Worm (Caenorhabditis elegans) whole organism, L4/young adult: ENCODE measurements around the gene srd-66.

Experiments used
- W03F9.2 ChIP-seq: fragments of 150-350 bp; optimal IDR thresholded peaks from 2 replicates; lab custom pipeline; 2014; ENCODE audit warnings: missing biosample characterization, missing genetic modification characterization
- dao-5 ChIP-seq: sonication (generic microtip); optimal IDR thresholded peaks from 2 replicates; lab custom pipeline; 2016; ENCODE audit warnings: missing genotype, missing genetic modification characterization, moderate library complexity, missing compliant biosample characterization
- him-1 ChIP-seq: sonication (generic microtip); optimal IDR thresholded peaks from 2 replicates; lab custom pipeline; 2016; ENCODE audit warnings: missing genotype, missing genetic modification reagents, missing genetic modification characterization, missing compliant biosample characterization

- TF ChIP-seq him-1 (no peak), W03F9.2 (peak; percentile 94), dao-5 (tag; lab: Kevin White, UChicago) (no peak)
Observed at ce11 chrIII:1950236-1950635, 32.2 kb downstream of the srd-66 start, which contains the start of the genes polh-1 and rps-22.
